Worm (Caenorhabditis elegans) whole organism, late embryonic: ENCODE results near the gene kgb-1.

ENCODE experiments used
- ceh-30 ChIP-seq: fragments of 150-350 bp; optimal IDR thresholded peaks from 2 replicates; lab custom pipeline; 2014; ENCODE audit warnings: missing biosample characterization, missing genetic modification characterization
- ceh-31 ChIP-seq: sonication (generic microtip); optimal IDR thresholded peaks from 2 replicates; lab custom pipeline; 2016; ENCODE audit warnings: missing genetic modification characterization, missing compliant biosample characterization
- che-1 ChIP-seq: sonication (generic microtip); optimal IDR thresholded peaks from 2 replicates; lab custom pipeline; 2016; ENCODE audit warnings: mild to moderate bottlenecking, missing genetic modification characterization, missing compliant biosample characterization
- mec-3 ChIP-seq: sonication (generic microtip); optimal IDR thresholded peaks from 2 replicates; lab custom pipeline; 2016; ENCODE audit warnings: borderline replicate concordance, missing genetic modification characterization, missing compliant biosample characterization
- nhr-11 ChIP-seq: fragments of 150-350 bp; optimal IDR thresholded peaks from 2 replicates; lab custom pipeline; 2014; ENCODE audit warnings: missing biosample characterization, missing genetic modification characterization
- unc-55 ChIP-seq: sonication (generic microtip); optimal IDR thresholded peaks from 2 replicates; lab custom pipeline; 2017; ENCODE audit warnings: missing biosample characterization, missing genetic modification reagents, missing genetic modification characterization

ce11 chrIV:425052-425451 lies 15.2 kb upstream of the kgb-1 start, which contains the start of gene daf-18:
- TF ChIP-seq mec-3 (tag; lab: Kevin White, UChicago) (no peak), che-1 (no peak), ceh-31 (tag; lab: Kevin White, UChicago) (no peak), unc-55 (GFP tag; lab: Kevin White, UChicago) (no peak), ceh-30 (tag; lab: Kevin White, UChicago) (no peak), nhr-11 (tag; lab: Kevin White, UChicago) (no peak)
